Worm (Caenorhabditis elegans) whole organism, mixed stage, embryonic: ENCODE results near the gene scc-3.

Experiments used
- blmp-1 ChIP-seq: fragments of 150-350 bp; optimal IDR thresholded peaks from 2 replicates; lab custom pipeline; 2014; ENCODE audit warnings: missing biosample characterization, missing genetic modification characterization
- ceh-39 ChIP-seq: fragments of 150-350 bp; optimal IDR thresholded peaks from 2 replicates; lab custom pipeline; 2014; ENCODE audit warnings: missing biosample characterization, missing genetic modification characterization
- ceh-83 ChIP-seq: fragments of 200-800 bp; sonication (Bioruptor generic); optimal IDR thresholded peaks from 2 replicates; lab custom pipeline; 2018; ENCODE audit warnings: mild to moderate bottlenecking, missing genetic modification characterization, missing compliant biosample characterization
- elt-3 ChIP-seq: fragments of 150-350 bp; optimal IDR thresholded peaks from 2 replicates; lab custom pipeline; 2014; ENCODE audit warnings: missing biosample characterization, missing genetic modification characterization
- hlh-1 ChIP-seq: fragments of 150-350 bp; optimal IDR thresholded peaks from 2 replicates; lab custom pipeline; 2014; ENCODE audit warnings: missing biosample characterization, missing genetic modification reagents, missing genetic modification characterization
- lin-13 ChIP-seq: fragments of 150-350 bp; optimal IDR thresholded peaks from 2 replicates; lab custom pipeline; 2014; ENCODE audit warnings: missing biosample characterization, missing genetic modification characterization
- lsy-2 ChIP-seq: fragments of 150-350 bp; optimal IDR thresholded peaks from 2 replicates; lab custom pipeline; 2014; ENCODE audit warnings: missing biosample characterization, missing genetic modification characterization
- mls-2 ChIP-seq: sonication (generic microtip); optimal IDR thresholded peaks from 2 replicates; lab custom pipeline; 2016; ENCODE audit warnings: mild to moderate bottlenecking, missing genetic modification characterization, moderate library complexity, missing compliant biosample characterization
- nhr-237 ChIP-seq: fragments of 150-350 bp; optimal IDR thresholded peaks from 2 replicates; lab custom pipeline; 2014; ENCODE audit warnings: missing biosample characterization, missing genetic modification characterization
- nhr-28 ChIP-seq: fragments of 150-350 bp; optimal IDR thresholded peaks from 2 replicates; lab custom pipeline; 2014; ENCODE audit warnings: missing biosample characterization, missing genetic modification characterization
- nhr-76 ChIP-seq: sonication (generic microtip); optimal IDR thresholded peaks from 2 replicates; lab custom pipeline; 2017; ENCODE audit warnings: missing biosample characterization, missing genetic modification characterization
- snpc-4 ChIP-seq: fragments of 150-350 bp; optimal IDR thresholded peaks from 2 replicates; lab custom pipeline; 2014; ENCODE audit warnings: missing biosample characterization, missing genetic modification characterization
- unc-62 ChIP-seq: fragments of 150-350 bp; optimal IDR thresholded peaks from 2 replicates; lab custom pipeline; 2014; ENCODE audit warnings: missing biosample characterization, missing genetic modification reagents, missing genetic modification characterization
- ztf-11 ChIP-seq: fragments of 150-350 bp; optimal IDR thresholded peaks from 2 replicates; lab custom pipeline; 2014; ENCODE audit warnings: missing biosample characterization, missing genetic modification characterization

DNA sequence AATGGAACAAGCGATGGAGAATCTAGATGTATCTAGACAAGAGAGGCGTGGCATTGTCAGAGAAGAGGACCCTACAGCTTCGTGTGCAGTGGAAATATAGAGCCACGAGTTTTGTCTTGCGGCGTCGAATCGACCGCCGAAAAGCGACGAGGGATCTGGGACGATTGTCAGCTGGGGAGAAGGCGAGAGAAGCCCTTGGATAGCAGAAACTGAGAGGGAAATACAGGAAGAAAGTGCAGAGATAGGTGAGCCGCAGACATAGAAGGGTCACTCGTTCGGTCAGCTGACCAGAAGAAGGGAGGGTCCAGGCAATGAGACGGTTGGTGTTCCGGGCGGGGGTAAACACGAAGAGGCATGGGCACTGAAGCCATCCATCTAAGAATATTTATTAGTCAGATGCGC lies 50.7 kb downstream of the scc-3 start:
- no peak for TF ChIP-seq mls-2 (tag; lab: Kevin White, UChicago)
- TF ChIP-seq hlh-1 (tag; lab: Kevin White, UChicago): peak; percentile 82
- TF ChIP-seq unc-62 (GFP tag; lab: Kevin White, UChicago): peak; percentile 55
- no peak for TF ChIP-seq nhr-237 (tag; lab: Kevin White, UChicago)
- no peak for TF ChIP-seq elt-3
- no peak for TF ChIP-seq ceh-83
- TF ChIP-seq nhr-28 (tag; lab: Kevin White, UChicago): no peak
- TF ChIP-seq blmp-1 (tag; lab: Kevin White, UChicago): no peak
- no peak for TF ChIP-seq nhr-76 (tag; lab: Kevin White, UChicago)
- TF ChIP-seq snpc-4 (tag; lab: Kevin White, UChicago): no peak
- peak; percentile 13 for TF ChIP-seq ztf-11 (tag; lab: Kevin White, UChicago)
- TF ChIP-seq ceh-39: no peak
- TF ChIP-seq lin-13 (tag; lab: Kevin White, UChicago): no peak
- peak; percentile 9 for TF ChIP-seq lsy-2 (tag; lab: Kevin White, UChicago)
